Worm (Caenorhabditis elegans): Measurements from ENCODE around the gene dhs-9.

DNA sequence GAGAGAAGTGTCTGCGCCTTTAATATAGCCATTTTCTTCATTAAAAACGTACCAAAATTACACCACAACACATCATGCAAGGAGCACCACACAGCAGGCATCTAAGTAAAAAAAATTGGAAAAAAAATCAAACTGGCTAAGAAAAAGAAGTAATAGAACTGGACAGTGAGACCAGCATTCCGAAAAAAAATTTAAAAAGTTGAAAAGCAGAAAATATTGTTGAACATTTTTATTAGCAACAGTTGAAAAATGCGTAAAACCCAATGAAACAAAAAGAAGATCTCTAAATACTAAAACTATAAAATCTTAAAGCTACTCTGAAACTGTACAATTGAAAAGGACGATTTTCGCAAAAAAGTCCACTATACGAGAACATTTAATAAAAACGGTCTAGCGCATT is 14.2 kb upstream of the dhs-9 start, which contains the start of gene Y32H12A.6:
- TF ChIP-seq W03F9.2 (tag; optimal IDR thresholded peaks at IDR 0.05) (no peak), him-1 (tag; optimal IDR thresholded peaks at IDR 0.05) (no peak)
